Worm (Caenorhabditis elegans) whole organism, L1 larva: ENCODE data around the gene teg-1.

Experiments used
- C16A3.4 ChIP-seq: fragments of 150-350 bp; optimal IDR thresholded peaks from 2 replicates; lab custom pipeline; 2014; ENCODE audit warnings: missing biosample characterization, missing genetic modification characterization
- C34B4.2 ChIP-seq: sonication (generic microtip); optimal IDR thresholded peaks from 2 replicates; lab custom pipeline; 2017; ENCODE audit warnings: mild to moderate bottlenecking, missing genetic modification characterization, missing compliant biosample characterization
- F16B12.6 ChIP-seq: fragments of 150-350 bp; optimal IDR thresholded peaks from 2 replicates; lab custom pipeline; 2014; ENCODE audit warnings: missing biosample characterization, missing genetic modification characterization
- aha-1 ChIP-seq: fragments of 150-350 bp; optimal IDR thresholded peaks from 2 replicates; lab custom pipeline; 2014; ENCODE audit warnings: missing biosample characterization, missing genetic modification characterization
- aly-2 ChIP-seq: fragments of 150-350 bp; optimal IDR thresholded peaks from 2 replicates; lab custom pipeline; 2014; ENCODE audit warnings: missing biosample characterization, missing genetic modification characterization
- ceh-63 ChIP-seq: fragments of 200-800 bp; sonication (Bioruptor generic); optimal IDR thresholded peaks from 2 replicates; lab custom pipeline; 2018; ENCODE audit warnings: mild to moderate bottlenecking, missing genetic modification characterization, missing compliant biosample characterization
- ceh-8 ChIP-seq: fragments of 200-800 bp; sonication (Bioruptor generic); optimal IDR thresholded peaks from 2 replicates; lab custom pipeline; 2018; ENCODE audit warnings: mild to moderate bottlenecking, missing genetic modification characterization, moderate library complexity, missing compliant biosample characterization
- ceh-82 ChIP-seq, 3 experiments: fragments of 150-350 bp in 1 of 3; sonication (generic microtip) in 2 of 3; optimal IDR thresholded peaks; 2 replicates each; lab custom pipeline; 2014 to 2017; ENCODE audit warnings: missing biosample characterization in 3 of 3, missing genetic modification characterization in 3 of 3
- ces-1 ChIP-seq: fragments of 150-350 bp; optimal IDR thresholded peaks from 2 replicates; lab custom pipeline; 2014; ENCODE audit warnings: missing biosample characterization, missing genetic modification reagents, missing genetic modification characterization
- dpl-1 ChIP-seq, 3 experiments: fragments of 150-350 bp in 2 of 3; sonication (generic microtip) in 1 of 3; optimal IDR thresholded peaks; 2 replicates each; lab custom pipeline; 2014 to 2017; ENCODE audit warnings: missing biosample characterization in 3 of 3, missing genetic modification characterization in 3 of 3, missing genetic modification reagents in 3 of 3
- efl-1 ChIP-seq, 4 experiments: fragments of 150-350 bp; optimal IDR thresholded peaks in 3 of 4; peaks in 1 of 4; 1 replicate in 1 of 4; 2 replicates in 3 of 4; lab custom pipeline; 2014; ENCODE audit warnings: missing biosample characterization in 2 of 4, missing genetic modification characterization in 2 of 4, missing genetic modification reagents in 2 of 4
- efl-3 ChIP-seq: fragments of 200-800 bp; sonication (Bioruptor generic); optimal IDR thresholded peaks from 2 replicates; lab custom pipeline; 2018; ENCODE audit warnings: mild to moderate bottlenecking, missing genetic modification characterization, missing compliant biosample characterization
- egl-13 ChIP-seq: sonication (generic microtip); optimal IDR thresholded peaks from 2 replicates; lab custom pipeline; 2016; ENCODE audit warnings: missing genotype, missing genetic modification reagents, missing genetic modification characterization, missing compliant biosample characterization
- elt-2 ChIP-seq: sonication (generic microtip); optimal IDR thresholded peaks from 2 replicates; lab custom pipeline; 2016; ENCODE audit warnings: missing genetic modification characterization, mild to moderate bottlenecking, inconsistent platforms, missing compliant biosample characterization, missing genetic modification reagents
- fkh-10 ChIP-seq: sonication (generic microtip); optimal IDR thresholded peaks from 2 replicates; lab custom pipeline; 2017; ENCODE audit warnings: missing biosample characterization, missing genetic modification reagents, missing genetic modification characterization
- hpl-2 ChIP-seq: fragments of 150-350 bp; optimal IDR thresholded peaks from 2 replicates; lab custom pipeline; 2014; ENCODE audit warnings: missing biosample characterization, missing genetic modification reagents, missing genetic modification characterization
- irx-1 ChIP-seq: sonication (generic microtip); optimal IDR thresholded peaks from 2 replicates; lab custom pipeline; 2016; ENCODE audit warnings: missing genetic modification characterization, missing compliant biosample characterization
- jun-1 ChIP-seq: fragments of 150-350 bp; optimal IDR thresholded peaks from 2 replicates; lab custom pipeline; 2014; ENCODE audit warnings: missing biosample characterization, missing genetic modification reagents, missing genetic modification characterization
- lin-14 ChIP-seq: fragments of 200-800 bp; sonication (Bioruptor generic); optimal IDR thresholded peaks from 2 replicates; lab custom pipeline; 2018; ENCODE audit warnings: mild to moderate bottlenecking, missing genetic modification characterization, moderate library complexity, missing compliant biosample characterization
- lin-15B ChIP-seq: fragments of 150-350 bp; sonication (generic microtip); optimal IDR thresholded peaks from 3 replicates; lab custom pipeline; 2014; ENCODE audit warnings: missing biosample characterization, missing genetic modification characterization
- lin-39 ChIP-seq: fragments of 150-350 bp; optimal IDR thresholded peaks from 2 replicates; lab custom pipeline; 2014; ENCODE audit warnings: missing biosample characterization, missing genetic modification reagents, missing genetic modification characterization
- lsy-2 ChIP-seq, 2 experiments: fragments of 150-350 bp; optimal IDR thresholded peaks; 2 replicates each; lab custom pipeline; 2014; ENCODE audit warnings: missing biosample characterization in 2 of 2, missing genetic modification characterization in 2 of 2
- mab-9 ChIP-seq: fragments of 200-800 bp; sonication (Bioruptor generic); IDR thresholded peaks from 2 replicates; pipeline ENCODE4 v1.3.6; 2022; ENCODE audit warnings: missing genetic modification reagents, missing genetic modification characterization, missing compliant biosample characterization
- mef-2 ChIP-seq: fragments of 150-350 bp; optimal IDR thresholded peaks from 2 replicates; lab custom pipeline; 2014; ENCODE audit warnings: missing biosample characterization, missing genetic modification characterization
- nhr-12 ChIP-seq: sonication (generic microtip); optimal IDR thresholded peaks from 2 replicates; lab custom pipeline; 2017; ENCODE audit warnings: missing biosample characterization, missing genetic modification characterization
- nhr-19 ChIP-seq: fragments of 200-800 bp; sonication (Bioruptor generic); conservative IDR thresholded peaks from 2 replicates; pipeline ENCODE4 v1.3.6; 2022; ENCODE audit warnings: missing genetic modification characterization, missing compliant biosample characterization
- nhr-28 ChIP-seq: fragments of 150-350 bp; optimal IDR thresholded peaks from 2 replicates; lab custom pipeline; 2014; ENCODE audit warnings: missing biosample characterization, missing genetic modification characterization
- nhr-47 ChIP-seq: sonication (generic microtip); optimal IDR thresholded peaks from 2 replicates; lab custom pipeline; 2016; ENCODE audit warnings: mild to moderate bottlenecking, missing genetic modification characterization, moderate library complexity, missing compliant biosample characterization
- nhr-71 ChIP-seq: sonication (generic microtip); optimal IDR thresholded peaks from 2 replicates; lab custom pipeline; 2016; ENCODE audit warnings: mild to moderate bottlenecking, missing genetic modification characterization, moderate library complexity, missing compliant biosample characterization
- nhr-76 ChIP-seq: sonication (generic microtip); optimal IDR thresholded peaks from 2 replicates; lab custom pipeline; 2017; ENCODE audit warnings: missing biosample characterization, missing genetic modification characterization
- nhr-84 ChIP-seq: sonication (generic microtip); optimal IDR thresholded peaks from 2 replicates; lab custom pipeline; 2017; ENCODE audit warnings: missing biosample characterization, missing genetic modification characterization
- pax-3 ChIP-seq: fragments of 200-800 bp; sonication (Bioruptor generic); optimal IDR thresholded peaks from 2 replicates; lab custom pipeline; 2018; ENCODE audit warnings: mild to moderate bottlenecking, missing genetic modification characterization, moderate library complexity, missing compliant biosample characterization
- rnt-1 ChIP-seq: sonication (generic microtip); optimal IDR thresholded peaks from 2 replicates; lab custom pipeline; 2016; ENCODE audit warnings: mild to moderate bottlenecking, missing genetic modification characterization, moderate library complexity, missing compliant biosample characterization
- skn-1 ChIP-seq: fragments of 150-350 bp; optimal IDR thresholded peaks from 2 replicates; lab custom pipeline; 2014; ENCODE audit warnings: missing biosample characterization, missing genetic modification characterization
- snpc-4 ChIP-seq: fragments of 150-350 bp; optimal IDR thresholded peaks from 2 replicates; lab custom pipeline; 2014; ENCODE audit warnings: missing biosample characterization, missing genetic modification characterization
- sptf-1 ChIP-seq: fragments of 150-350 bp; optimal IDR thresholded peaks from 2 replicates; lab custom pipeline; 2014; ENCODE audit warnings: missing biosample characterization, missing genetic modification characterization
- tbx-2 ChIP-seq: sonication (generic microtip); optimal IDR thresholded peaks from 2 replicates; lab custom pipeline; 2016; ENCODE audit warnings: missing genetic modification characterization, missing compliant biosample characterization
- unc-130 ChIP-seq: fragments of 150-350 bp; optimal IDR thresholded peaks from 2 replicates; lab custom pipeline; 2017; ENCODE audit warnings: missing biosample characterization, missing genetic modification characterization, inconsistent platforms
- unc-30 ChIP-seq: sonication (generic microtip); optimal IDR thresholded peaks from 2 replicates; lab custom pipeline; 2017; ENCODE audit warnings: missing biosample characterization, missing genetic modification characterization
- unc-62 ChIP-seq: fragments of 150-350 bp; optimal IDR thresholded peaks from 2 replicates; lab custom pipeline; 2014; ENCODE audit warnings: missing biosample characterization, missing genetic modification reagents, missing genetic modification characterization
- unc-86 ChIP-seq: sonication (generic microtip); optimal IDR thresholded peaks from 2 replicates; lab custom pipeline; 2016; ENCODE audit warnings: missing genetic modification characterization, missing compliant biosample characterization
- zip-4 ChIP-seq: fragments of 200-800 bp; sonication (Bioruptor generic); optimal IDR thresholded peaks from 2 replicates; lab custom pipeline; 2018; ENCODE audit warnings: mild to moderate bottlenecking, missing genetic modification characterization, moderate library complexity, missing compliant biosample characterization
- ztf-11 ChIP-seq, 2 experiments: sonication (generic microtip); optimal IDR thresholded peaks; 2 replicates each; lab custom pipeline; 2016 to 2017; ENCODE audit warnings: missing genetic modification characterization in 2 of 2, missing biosample characterization in 1 of 2, missing compliant biosample characterization in 1 of 2

Gene teg-1

DNA sequence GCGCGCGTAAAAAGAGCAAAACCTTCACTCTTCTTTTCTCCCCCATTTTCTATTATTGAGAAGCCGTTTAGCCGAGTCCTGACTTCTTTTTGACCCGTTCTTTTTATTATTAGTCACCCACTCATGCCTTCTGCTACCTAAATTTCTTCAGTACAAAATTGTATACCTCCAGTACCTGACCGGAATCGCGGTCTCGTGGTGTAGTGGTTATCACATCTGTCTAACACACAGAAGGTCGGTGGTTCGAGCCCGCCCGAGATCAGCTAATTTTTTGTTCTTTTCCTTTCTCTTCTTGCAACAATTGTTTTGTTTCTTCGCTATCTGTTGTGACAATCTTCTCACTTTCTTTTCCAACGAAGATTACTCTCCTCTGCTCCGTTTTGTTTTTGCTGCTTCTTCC, 34.8 kb upstream of the teg-1 start (continued):
- TF ChIP-seq elt-2 (tag; lab: Kevin White, UChicago), result peak; percentile 11
- no peak for TF ChIP-seq mab-9 (GFP tag; lab: Robert Waterston, UW)
- peak in 1 of 3 experiments; percentile 7 for TF ChIP-seq dpl-1 (GFP tag; optimal IDR thresholded peaks at IDR 0.05; lab: Kevin White, UChicago)
- TF ChIP-seq rnt-1 (tag; lab: Kevin White, UChicago), result peak; percentile 72

DNA sequence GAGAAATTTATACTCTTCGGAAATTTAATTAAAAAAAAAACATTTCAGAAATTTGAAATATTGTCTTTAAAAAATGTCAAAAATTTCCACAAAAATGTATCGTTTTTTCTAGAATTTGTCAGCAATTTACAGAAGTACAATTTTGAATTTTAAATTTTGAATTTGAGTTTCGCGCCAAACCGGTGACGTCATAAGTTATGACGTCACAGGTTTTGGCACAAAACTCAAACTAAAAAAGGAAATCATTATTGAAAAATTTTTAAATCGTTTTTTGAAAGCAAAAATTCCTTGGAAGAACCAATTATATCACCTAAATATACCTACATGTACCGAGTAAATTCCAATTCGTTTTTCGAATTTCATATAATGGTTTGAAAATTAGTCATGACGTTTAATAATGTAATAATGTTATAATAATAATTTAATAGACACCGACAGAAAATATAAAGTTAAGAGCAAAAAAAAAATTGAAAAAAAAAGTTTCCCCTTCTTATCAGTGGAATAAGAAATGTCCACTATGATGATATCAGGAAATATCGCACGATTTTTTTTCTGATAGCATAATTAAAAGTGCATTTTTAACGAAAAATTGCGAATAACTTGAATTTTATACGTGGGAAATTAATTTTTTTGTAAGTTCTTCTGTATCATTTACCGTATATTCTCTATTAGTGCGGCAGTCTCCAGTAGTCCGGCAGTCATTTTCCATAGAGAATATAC, 32.2 kb upstream of the teg-1 start:
- TF ChIP-seq mef-2 (tag; lab: Kevin White, UChicago) (no peak), efl-1 (optimal IDR thresholded peaks at IDR 0.05; lab: Kevin White, UChicago) (no peak), efl-1 (GFP tag; optimal IDR thresholded peaks at IDR 0.05 in 1 of 2; lab: Kevin White, UChicago) (peak in 1 of 2 experiments; percentile 48)

DNA sequence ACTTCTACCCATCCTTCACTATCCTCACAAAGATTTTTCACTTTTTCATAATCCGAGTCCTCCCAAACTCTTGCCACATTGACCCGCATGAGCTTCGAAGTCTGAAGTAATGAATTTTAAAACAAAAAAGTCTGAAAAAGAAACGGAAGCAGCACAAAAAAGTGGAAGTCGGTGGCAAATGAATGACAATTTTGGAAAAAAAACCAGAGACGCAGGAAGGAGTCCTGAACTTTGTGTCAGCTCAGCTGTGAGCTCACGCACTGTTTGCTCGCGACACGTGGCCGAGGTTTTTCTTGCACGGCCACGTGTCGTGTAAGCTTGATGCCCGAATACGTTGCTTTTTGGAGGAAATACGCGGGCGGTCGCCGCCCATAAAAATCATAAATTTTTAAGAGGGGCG, 28.4 kb upstream of the teg-1 start, which contains the start of gene T28D6.7:
Gene T28D6.7, minus strand, starts transcription at position 101 of the 400 bp plus-strand sequence.
- TF ChIP-seq tbx-2 (tag; lab: Kevin White, UChicago), result no peak
- TF ChIP-seq lsy-2 (tag; optimal IDR thresholded peaks at IDR 0.05; lab: Kevin White, UChicago), result no peak

DNA sequence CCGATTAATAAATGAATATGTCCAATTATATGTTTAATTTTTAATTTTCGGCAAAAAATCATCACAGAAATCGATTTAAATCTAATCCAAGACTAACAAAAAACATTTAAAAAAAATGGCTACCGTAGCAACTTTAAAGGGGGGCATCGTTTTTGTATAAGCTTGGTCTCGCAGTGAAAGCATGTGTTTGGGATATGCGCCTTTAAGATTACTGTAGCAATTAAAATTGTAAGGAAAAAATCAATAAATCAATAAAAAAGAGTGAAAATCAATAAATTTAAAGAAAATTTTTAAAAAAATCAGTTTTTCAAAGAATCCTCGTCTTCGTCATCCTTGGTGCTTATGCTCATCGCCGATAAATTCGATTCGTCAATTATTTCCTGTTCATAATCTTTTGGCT, 26.1 kb upstream of the teg-1 start:
- TF ChIP-seq sptf-1 (tag; lab: Kevin White, UChicago) (no peak), nhr-84 (tag; lab: Kevin White, UChicago) (no peak), pax-3 (no peak), tbx-2 (tag; lab: Kevin White, UChicago) (no peak), C16A3.4 (no peak), ceh-63 (GFP tag; lab: Kevin White, UChicago) (no peak), aha-1 (no peak), lin-14 (no peak), zip-4 (GFP tag; lab: Kevin White, UChicago) (no peak), irx-1 (no peak), fkh-10 (GFP tag; lab: Kevin White, UChicago) (no peak)

DNA sequence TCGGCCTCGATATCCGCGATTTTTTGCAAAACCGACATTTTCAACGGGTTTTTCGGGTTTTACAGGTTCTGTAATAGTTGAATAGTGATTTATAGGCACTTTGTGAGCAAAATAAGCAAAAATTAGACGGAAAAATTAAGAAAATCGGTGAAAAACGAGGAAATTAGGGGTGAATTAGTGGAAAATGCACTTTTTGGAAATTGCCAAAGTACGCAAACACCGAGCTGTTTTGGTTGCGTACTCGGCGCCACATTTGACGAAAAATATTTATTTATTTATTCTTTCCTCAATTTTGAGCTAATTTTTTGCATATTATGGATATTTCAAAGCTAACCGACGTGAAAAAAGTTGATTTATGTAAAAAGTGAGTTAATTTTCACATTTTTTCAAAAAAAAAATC, 25.0 kb upstream of the teg-1 start, which contains the start of the genes T28D6.6 and pen-2:
Gene T28D6.6, minus strand, starts transcription at position 68 of the 400 bp plus-strand sequence.
Gene pen-2, plus strand, starts transcription at position 282 of the 400 bp plus-strand sequence.
- TF ChIP-seq skn-1, result no peak
- no peak for TF ChIP-seq lin-15B (tag; lab: Kevin White, UChicago)
- peak; percentile 89 for TF ChIP-seq F16B12.6
- no peak for TF ChIP-seq efl-3 (GFP tag; lab: Kevin White, UChicago)
- peak in 2 of 3 experiments; percentile 2 to 39 for TF ChIP-seq ceh-82 (tag; optimal IDR thresholded peaks at IDR 0.05; lab: Kevin White, UChicago)
- TF ChIP-seq ces-1 (GFP tag; lab: Kevin White, UChicago), result no peak
- peak; percentile 37 for TF ChIP-seq tbx-2 (tag; lab: Kevin White, UChicago)
- TF ChIP-seq hpl-2 (GFP tag; lab: Kevin White, UChicago), result no peak
- peak; percentile 2 for TF ChIP-seq C16A3.4
- TF ChIP-seq C34B4.2 (tag; lab: Kevin White, UChicago), result no peak
- no peak for TF ChIP-seq snpc-4 (tag; lab: Kevin White, UChicago)
- TF ChIP-seq nhr-76, result no peak
- TF ChIP-seq lsy-2 (tag; optimal IDR thresholded peaks at IDR 0.05; lab: Kevin White, UChicago), result peak; percentile 24 to 52
- peak; percentile 51 for TF ChIP-seq nhr-47
- TF ChIP-seq unc-130 (tag; lab: Kevin White, UChicago), result peak; percentile 75
- TF ChIP-seq lin-39 (tag; lab: Kevin White, UChicago), result peak; percentile 16
- TF ChIP-seq aly-2 (tag; lab: Kevin White, UChicago), result no peak
- peak; percentile 20 for TF ChIP-seq unc-86 (tag; lab: Kevin White, UChicago)
- no peak for TF ChIP-seq ztf-11 (tag; optimal IDR thresholded peaks at IDR 0.05; lab: Kevin White, UChicago)
- TF ChIP-seq mef-2 (tag; lab: Kevin White, UChicago), result no peak
- TF ChIP-seq elt-2 (tag; lab: Kevin White, UChicago), result no peak
- TF ChIP-seq unc-62 (GFP tag; lab: Kevin White, UChicago), result no peak
- no peak for TF ChIP-seq nhr-19 (GFP tag; lab: Robert Waterston, UW)
- peak; percentile 27 for TF ChIP-seq nhr-71 (tag; lab: Kevin White, UChicago)
- no peak for TF ChIP-seq nhr-28 (tag; lab: Kevin White, UChicago)
- peak; percentile 37 to 60 (median 54) for TF ChIP-seq dpl-1 (GFP tag; optimal IDR thresholded peaks at IDR 0.05; lab: Kevin White, UChicago)
- TF ChIP-seq nhr-12 (tag; lab: Kevin White, UChicago), result no peak
- no peak for TF ChIP-seq egl-13 (tag; lab: Kevin White, UChicago)
- TF ChIP-seq fkh-10 (GFP tag; lab: Kevin White, UChicago), result no peak
- TF ChIP-seq jun-1 (tag; lab: Kevin White, UChicago), result no peak
- TF ChIP-seq unc-30 (tag; lab: Kevin White, UChicago), result no peak
- peak; percentile 59 for TF ChIP-seq ceh-8 (GFP tag; lab: Kevin White, UChicago)
